Fruit fly (Drosophila melanogaster): ENCODE results near the gene Tre1.
A peak's percentile ranks its signal among the peaks of the same experiment; 100 is the strongest.

The Tre1 gene

dm6 chrX:5665902-5666301 lies 13.9 kb downstream of the Tre1 start, which contains the start of the genes Sirt4 and CG4119:
Gene Sirt4, minus strand, starts transcription at chrX:5665940.
Gene CG4119, plus strand, starts transcription at chrX:5666052.
- TF ChIP-seq Jra (GFP tag; optimal IDR thresholded peaks at IDR 0.05) (peak; percentile 50), Hnf4 (GFP tag; optimal IDR thresholded peaks at IDR 0.05) (no peak), Hr78 (GFP tag; optimal IDR thresholded peaks at IDR 0.05) (no peak), br (GFP tag; optimal IDR thresholded peaks at IDR 0.05) (peak; percentile 2), Myc (optimal IDR thresholded peaks at IDR 0.05) (no peak), Hr83 (GFP tag; optimal IDR thresholded peaks at IDR 0.05; ENCODE audit: poor library complexity, severe bottlenecking) (peak; percentile 76), N (GFP tag; optimal IDR thresholded peaks at IDR 0.05) (peak; percentile 32), dmrt93B (GFP tag; optimal IDR thresholded peaks at IDR 0.05) (no peak), HLH106 (tag; optimal IDR thresholded peaks at IDR 0.05) (peak; percentile 11), lola (GFP tag; optimal IDR thresholded peaks at IDR 0.05) (no peak), jim (GFP tag; optimal IDR thresholded peaks at IDR 0.05) (no peak), foxo (GFP tag; optimal IDR thresholded peaks at IDR 0.05) (peak in 1 of 2 experiments; percentile 23), Sp1 (GFP tag; optimal IDR thresholded peaks at IDR 0.05) (peak; percentile 18), h (GFP tag; optimal IDR thresholded peaks at IDR 0.05) (peak; percentile 56), Rel (GFP tag; optimal IDR thresholded peaks at IDR 0.05) (no peak), Rel (tag; optimal IDR thresholded peaks at IDR 0.05) (peak; percentile 73), rgr (GFP tag; optimal IDR thresholded peaks at IDR 0.05) (peak; percentile 31), fru (GFP tag; optimal IDR thresholded peaks at IDR 0.05) (no peak), sv (GFP tag; optimal IDR thresholded peaks at IDR 0.05) (no peak)

- no peak for TF ChIP-seq jim (GFP tag; optimal IDR thresholded peaks at IDR 0.05)
- no peak for TF ChIP-seq Dfd (GFP tag; optimal IDR thresholded peaks at IDR 0.05)
- no peak for TF ChIP-seq Hnf4 (GFP tag; optimal IDR thresholded peaks at IDR 0.05)
- no peak for TF ChIP-seq Mio (GFP tag; optimal IDR thresholded peaks at IDR 0.05)
- no peak for TF ChIP-seq dl (GFP tag; optimal IDR thresholded peaks at IDR 0.05; ENCODE audit: insufficient read depth in 1 of 2, partially characterized antibody in 2 of 2)
- no peak for TF ChIP-seq rgr (GFP tag; optimal IDR thresholded peaks at IDR 0.05)
- no peak for TF ChIP-seq N (GFP tag; optimal IDR thresholded peaks at IDR 0.05)
- TF ChIP-seq OdsH (GFP tag; optimal IDR thresholded peaks at IDR 0.05), result no peak
- TF ChIP-seq Hr83 (GFP tag; optimal IDR thresholded peaks at IDR 0.05; ENCODE audit: poor library complexity, severe bottlenecking), result no peak
- TF ChIP-seq Rel (GFP tag; optimal IDR thresholded peaks at IDR 0.05), result no peak
- TF ChIP-seq Rel (tag; optimal IDR thresholded peaks at IDR 0.05), result no peak
- no peak for TF ChIP-seq dmrt93B (GFP tag; optimal IDR thresholded peaks at IDR 0.05)
- no peak for TF ChIP-seq psq (GFP tag; optimal IDR thresholded peaks at IDR 0.05)
- no peak for TF ChIP-seq fru (GFP tag; optimal IDR thresholded peaks at IDR 0.05)
- no peak for TF ChIP-seq brk (GFP tag; optimal IDR thresholded peaks at IDR 0.05)
- TF ChIP-seq CG32264 (GFP tag; optimal IDR thresholded peaks at IDR 0.05), result no peak
- no peak for TF ChIP-seq dsf (GFP tag; optimal IDR thresholded peaks at IDR 0.05; ENCODE audit: borderline replicate concordance)
- no peak for TF ChIP-seq h (GFP tag; optimal IDR thresholded peaks at IDR 0.05)
- no peak for TF ChIP-seq usp (GFP tag; optimal IDR thresholded peaks at IDR 0.05)
Observed at dm6 chrX:5664222-5664621, 15.6 kb downstream of the Tre1 start.

- TF ChIP-seq CrebA (GFP tag; optimal IDR thresholded peaks at IDR 0.05; ENCODE audit: borderline replicate concordance) (no peak), sage (GFP tag; optimal IDR thresholded peaks at IDR 0.05) (no peak), dmrt93B (GFP tag; optimal IDR thresholded peaks at IDR 0.05) (no peak), fru (GFP tag; optimal IDR thresholded peaks at IDR 0.05) (no peak), Dif (GFP tag; optimal IDR thresholded peaks at IDR 0.05; ENCODE audit: partially characterized antibody) (no peak)
Observed at dm6 chrX:5662761-5663160, 17.0 kb downstream of the Tre1 start, which contains the start of gene OtopLc. Gene OtopLc, minus strand, starts transcription at chrX:5662861.

dm6 chrX:5661971-5662370 lies 17.8 kb downstream of the Tre1 start:
- no peak for TF ChIP-seq Hnf4 (GFP tag; optimal IDR thresholded peaks at IDR 0.05)
- TF ChIP-seq dsf (GFP tag; optimal IDR thresholded peaks at IDR 0.05; ENCODE audit: borderline replicate concordance), result no peak
- no peak for TF ChIP-seq Myc (optimal IDR thresholded peaks at IDR 0.05)
- TF ChIP-seq woc (GFP tag; optimal IDR thresholded peaks at IDR 0.05), result no peak
- TF ChIP-seq fru (GFP tag; optimal IDR thresholded peaks at IDR 0.05), result no peak
- no peak for TF ChIP-seq usp (GFP tag; optimal IDR thresholded peaks at IDR 0.05)
- TF ChIP-seq dmrt93B (GFP tag; optimal IDR thresholded peaks at IDR 0.05), result no peak
- no peak for TF ChIP-seq Rel (GFP tag; optimal IDR thresholded peaks at IDR 0.05)
- TF ChIP-seq Rel (tag; optimal IDR thresholded peaks at IDR 0.05), result no peak
- TF ChIP-seq foxo (GFP tag; optimal IDR thresholded peaks at IDR 0.05), result no peak
- no peak for TF ChIP-seq Jra (GFP tag; optimal IDR thresholded peaks at IDR 0.05)
- no peak for TF ChIP-seq Mio (GFP tag; optimal IDR thresholded peaks at IDR 0.05)
- no peak for TF ChIP-seq pan (optimal IDR thresholded peaks at IDR 0.05)
